Fruit fly (Drosophila melanogaster): Measurements from ENCODE around the gene Spase25.

- TF ChIP-seq CG8478 (optimal IDR thresholded peaks at IDR 0.05) (no peak), CTCF (optimal IDR thresholded peaks at IDR 0.05) (no peak)
Observed at dm6 chrX:11531245-11531644, 46.2 kb downstream of the Spase25 start.
